Worm (Caenorhabditis elegans) whole organism, midembryonic: ENCODE results near the gene npr-31.

Source experiments
- T22C8.4 ChIP-seq: fragments of 200-800 bp; sonication (Bioruptor generic); IDR thresholded peaks from 2 replicates; pipeline ENCODE4 v1.3.6; 2022; ENCODE audit warnings: missing genetic modification characterization, missing compliant biosample characterization
- cog-1 ChIP-seq: sonication (generic microtip); optimal IDR thresholded peaks from 2 replicates; lab custom pipeline; 2016; ENCODE audit warnings: missing genetic modification characterization, missing compliant biosample characterization
- flt-1 ChIP-seq: fragments of 200-800 bp; sonication (Bioruptor generic); IDR thresholded peaks from 2 replicates; pipeline ENCODE4 v1.3.6; 2022; ENCODE audit warnings: missing genetic modification characterization, missing compliant biosample characterization
- klf-2 ChIP-seq: fragments of 200-800 bp; sonication (Bioruptor generic); conservative IDR thresholded peaks from 2 replicates; pipeline ENCODE4 v1.3.6; 2022; ENCODE audit warnings: missing genetic modification reagents, missing genetic modification characterization, missing compliant biosample characterization
- med-1 ChIP-seq: sonication (generic microtip); optimal IDR thresholded peaks from 2 replicates; lab custom pipeline; 2017; ENCODE audit warnings: missing genetic modification characterization, mild to moderate bottlenecking, missing compliant biosample characterization, antibody characterized with exemption, missing genetic modification reagents; ENCODE audit not compliant: insufficient read depth
- ref-1 ChIP-seq: fragments of 200-800 bp; sonication (Bioruptor generic); conservative IDR thresholded peaks from 2 replicates; pipeline ENCODE4 v1.3.6; 2022; ENCODE audit warnings: missing genetic modification reagents, missing genetic modification characterization, missing compliant biosample characterization
- tab-1 ChIP-seq: fragments of 200-800 bp; sonication (Bioruptor generic); IDR thresholded peaks from 2 replicates; pipeline ENCODE4 v1.3.6; 2022; ENCODE audit warnings: missing genetic modification characterization, missing compliant biosample characterization
- ztf-23 ChIP-seq: fragments of 200-800 bp; sonication (Bioruptor generic); IDR thresholded peaks from 2 replicates; pipeline ENCODE4 v1.3.6; 2022; ENCODE audit warnings: missing genetic modification reagents, missing genetic modification characterization, missing compliant biosample characterization
- ztf-29 ChIP-seq: fragments of 200-800 bp; sonication (Bioruptor generic); IDR thresholded peaks from 2 replicates; pipeline ENCODE4 v1.3.6; 2022; ENCODE audit warnings: missing genetic modification reagents, missing genetic modification characterization, missing compliant biosample characterization

Gene npr-31

ce11 chrII:7154711-7155110, 10.3 kb downstream of the npr-31 start:
- TF ChIP-seq ztf-23 (GFP tag; lab: Robert Waterston, UW) (no peak), T22C8.4 (GFP tag; lab: Robert Waterston, UW) (no peak), klf-2 (GFP tag; lab: Robert Waterston, UW) (no peak), ref-1 (GFP tag; lab: Robert Waterston, UW) (no peak)

DNA sequence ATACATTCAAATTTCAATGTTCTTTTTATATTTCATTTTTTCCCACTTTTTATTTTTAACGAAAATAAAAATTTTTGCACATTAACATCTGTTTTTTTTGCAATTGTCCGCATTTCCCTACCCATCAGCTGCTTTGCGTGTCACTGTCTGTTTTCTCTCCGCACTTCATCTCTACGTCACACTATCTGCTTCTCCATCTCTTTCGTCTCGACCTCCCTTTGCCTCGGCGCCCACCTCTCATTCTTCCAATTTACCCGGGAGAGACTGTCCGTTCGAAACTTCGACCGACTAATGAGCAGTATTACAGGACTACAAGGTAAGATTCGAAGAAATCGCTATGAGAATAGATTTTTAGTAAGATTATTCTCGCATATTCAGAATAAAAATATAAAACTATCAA, 11.0 kb downstream of the npr-31 start, which contains the start of gene C27H5.2:
C27H5.2 (plus strand) TSS at position 190 of the 400 bp plus-strand sequence.
- TF ChIP-seq T22C8.4 (GFP tag; lab: Robert Waterston, UW) (no peak), tab-1 (GFP tag; lab: Robert Waterston, UW) (no peak), cog-1 (tag; lab: Kevin White, UChicago) (no peak), klf-2 (GFP tag; lab: Robert Waterston, UW) (no peak), ztf-29 (GFP tag; lab: Robert Waterston, UW) (no peak), flt-1 (GFP tag; lab: Robert Waterston, UW) (no peak)

- TF ChIP-seq klf-2 (GFP tag; lab: Robert Waterston, UW) (no peak), tab-1 (GFP tag; lab: Robert Waterston, UW) (no peak), flt-1 (GFP tag; lab: Robert Waterston, UW) (no peak), ztf-23 (GFP tag; lab: Robert Waterston, UW) (no peak), ref-1 (GFP tag; lab: Robert Waterston, UW) (no peak), T22C8.4 (GFP tag; lab: Robert Waterston, UW) (no peak), med-1 (no peak), cog-1 (tag; lab: Kevin White, UChicago) (no peak), ztf-29 (GFP tag; lab: Robert Waterston, UW) (no peak)
These were observed 13.0 kb downstream of the npr-31 start for ce11 chrII:7157415-7157814.

DNA sequence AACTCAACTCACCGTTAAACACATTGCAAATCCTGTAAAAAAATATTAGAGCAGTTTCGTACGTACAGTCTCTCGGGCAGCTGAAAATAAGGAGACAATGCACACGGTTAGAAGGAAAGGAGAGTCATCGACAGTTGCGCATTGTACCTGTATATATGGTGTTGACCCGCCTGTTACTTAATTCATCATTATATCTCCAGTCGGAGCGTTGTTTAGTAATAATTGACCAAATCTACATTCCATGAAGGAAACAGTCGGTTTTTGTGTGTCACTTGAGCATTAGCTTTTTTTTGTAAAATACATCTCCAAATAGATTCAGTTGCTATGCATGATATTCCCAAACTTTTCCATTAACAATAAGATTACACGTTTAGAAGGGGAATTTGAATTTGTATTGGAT, 17.1 kb downstream of the npr-31 start, which contains the start of gene C27H5.12:
C27H5.12 (minus strand) TSS at position 101 of the 400 bp plus-strand sequence.
- TF ChIP-seq klf-2 (GFP tag; lab: Robert Waterston, UW) = no peak

ce11 chrII:7165749-7166148, 21.3 kb downstream of the npr-31 start, which contains the start of gene mfsd-13.2:
Gene mfsd-13.2 (minus strand): TSS chrII:7165849.
- no peak for TF ChIP-seq ref-1 (GFP tag; lab: Robert Waterston, UW)
- TF ChIP-seq flt-1 (GFP tag; lab: Robert Waterston, UW) = no peak
- no peak for TF ChIP-seq ztf-29 (GFP tag; lab: Robert Waterston, UW)

ce11 chrII:7166768-7167167, 22.4 kb downstream of the npr-31 start:
- TF ChIP-seq flt-1 (GFP tag; lab: Robert Waterston, UW) (no peak), tab-1 (GFP tag; lab: Robert Waterston, UW) (no peak), ztf-29 (GFP tag; lab: Robert Waterston, UW) (no peak), ref-1 (GFP tag; lab: Robert Waterston, UW) (no peak), T22C8.4 (GFP tag; lab: Robert Waterston, UW) (no peak), cog-1 (tag; lab: Kevin White, UChicago) (no peak), ztf-23 (GFP tag; lab: Robert Waterston, UW) (no peak), klf-2 (GFP tag; lab: Robert Waterston, UW) (no peak), med-1 (no peak)

- TF ChIP-seq med-1 = no peak
- no peak for TF ChIP-seq ref-1 (GFP tag; lab: Robert Waterston, UW)
- no peak for TF ChIP-seq T22C8.4 (GFP tag; lab: Robert Waterston, UW)
- TF ChIP-seq cog-1 (tag; lab: Kevin White, UChicago) = no peak
- TF ChIP-seq tab-1 (GFP tag; lab: Robert Waterston, UW) = no peak
- no peak for TF ChIP-seq klf-2 (GFP tag; lab: Robert Waterston, UW)
- TF ChIP-seq flt-1 (GFP tag; lab: Robert Waterston, UW) = no peak
- TF ChIP-seq ztf-23 (GFP tag; lab: Robert Waterston, UW) = no peak
- no peak for TF ChIP-seq ztf-29 (GFP tag; lab: Robert Waterston, UW)
These were observed 24.3 kb downstream of the npr-31 start, which contains the start of gene col-36 for ce11 chrII:7168712-7169111. Gene col-36 (minus strand): TSS chrII:7168812.

ce11 chrII:7171305-7171998, 27.0 kb downstream of the npr-31 start, which contains the start of gene dyf-13:
Gene dyf-13 (minus strand): TSS chrII:7171355.
- TF ChIP-seq tab-1 (GFP tag; lab: Robert Waterston, UW) = no peak
- TF ChIP-seq cog-1 (tag; lab: Kevin White, UChicago) = no peak
- TF ChIP-seq med-1 = no peak
- no peak for TF ChIP-seq klf-2 (GFP tag; lab: Robert Waterston, UW)
- no peak for TF ChIP-seq flt-1 (GFP tag; lab: Robert Waterston, UW)
- no peak for TF ChIP-seq ref-1 (GFP tag; lab: Robert Waterston, UW)
- no peak for TF ChIP-seq T22C8.4 (GFP tag; lab: Robert Waterston, UW)
- TF ChIP-seq ztf-29 (GFP tag; lab: Robert Waterston, UW) = no peak
- TF ChIP-seq ztf-23 (GFP tag; lab: Robert Waterston, UW) = no peak

- TF ChIP-seq med-1 = no peak
- TF ChIP-seq T22C8.4 (GFP tag; lab: Robert Waterston, UW) = no peak
- no peak for TF ChIP-seq klf-2 (GFP tag; lab: Robert Waterston, UW)
- TF ChIP-seq tab-1 (GFP tag; lab: Robert Waterston, UW) = no peak
- no peak for TF ChIP-seq cog-1 (tag; lab: Kevin White, UChicago)
- TF ChIP-seq ref-1 (GFP tag; lab: Robert Waterston, UW) = no peak
- no peak for TF ChIP-seq flt-1 (GFP tag; lab: Robert Waterston, UW)
- no peak for TF ChIP-seq ztf-23 (GFP tag; lab: Robert Waterston, UW)
- no peak for TF ChIP-seq ztf-29 (GFP tag; lab: Robert Waterston, UW)
These were observed 30.4 kb downstream of the npr-31 start, which contains the start of gene glc-4 for ce11 chrII:7174843-7175242. Gene glc-4 (minus strand): TSS chrII:7174943.
